Worm (Caenorhabditis elegans) whole organism, late embryonic: ENCODE data around the gene ncx-10.

Source experiments
- ama-1 ChIP-seq: fragments of 150-350 bp; optimal IDR thresholded peaks from 2 replicates; lab custom pipeline; 2014
- unc-42 ChIP-seq: sonication (generic microtip); optimal IDR thresholded peaks from 2 replicates; lab custom pipeline; 2016; ENCODE audit warnings: missing genotype, missing genetic modification characterization, missing compliant biosample characterization

ce11 chrV:7904389-7904788 lies 28.5 kb downstream of the ncx-10 start:
- TF ChIP-seq unc-42 (tag; lab: Kevin White, UChicago), result no peak
- TF ChIP-seq ama-1, result no peak
